Worm (Caenorhabditis elegans) whole organism, young adult: ENCODE results near the gene R02D5.6.

Source experiments
- B0336.3 ChIP-seq: fragments of 200-800 bp; sonication (Bioruptor generic); IDR thresholded peaks from 2 replicates; pipeline ENCODE4 v1.3.6; 2022; ENCODE audit warnings: missing genetic modification characterization, missing compliant biosample characterization
- C06A6.2 ChIP-seq: fragments of 200-800 bp; sonication (Bioruptor generic); conservative IDR thresholded peaks from 2 replicates; pipeline ENCODE4 v1.3.6; 2022; ENCODE audit warnings: missing genetic modification characterization, missing compliant biosample characterization
- ama-1 ChIP-seq, 3 experiments: fragments of 150-350 bp in 1 of 3; sonication (generic microtip) in 2 of 3; optimal IDR thresholded peaks; 2 replicates each; lab custom pipeline; 2014 to 2018; ENCODE audit warnings: missing biosample characterization in 2 of 3, missing genetic modification characterization in 2 of 3, missing genetic modification reagents in 2 of 3
- bed-1 ChIP-seq: fragments of 200-800 bp; sonication (Bioruptor generic); IDR thresholded peaks from 2 replicates; pipeline ENCODE4 v1.3.6; 2022; ENCODE audit warnings: missing genetic modification reagents, missing genetic modification characterization, missing compliant biosample characterization
- efl-1 ChIP-seq: fragments of 150-350 bp; optimal IDR thresholded peaks from 2 replicates; lab custom pipeline; 2014; ENCODE audit warnings: missing biosample characterization, missing genetic modification reagents, missing genetic modification characterization
- gei-17 ChIP-seq: fragments of 200-800 bp; sonication (Bioruptor generic); optimal IDR thresholded peaks from 2 replicates; lab custom pipeline; 2018; ENCODE audit warnings: mild to moderate bottlenecking, missing genetic modification characterization, missing compliant biosample characterization
- lsl-1 ChIP-seq: fragments of 200-800 bp; sonication (Bioruptor generic); optimal IDR thresholded peaks from 2 replicates; lab custom pipeline; 2018; ENCODE audit warnings: mild to moderate bottlenecking, missing genetic modification characterization, moderate library complexity, missing compliant biosample characterization
- nhr-179 ChIP-seq: sonication (generic microtip); optimal IDR thresholded peaks from 2 replicates; lab custom pipeline; 2016; ENCODE audit warnings: mild to moderate bottlenecking, missing genetic modification characterization, missing compliant biosample characterization
- pha-4 ChIP-seq: fragments of 150-350 bp; sonication (generic microtip); optimal IDR thresholded peaks from 2 replicates; lab custom pipeline; 2014; ENCODE audit warnings: missing biosample characterization, missing genetic modification reagents, missing genetic modification characterization
- snpc-4 ChIP-seq, 5 experiments: fragments of 150-350 bp in 1 of 5; sonication (generic microtip) in 4 of 5; optimal IDR thresholded peaks; 2 replicates each; lab custom pipeline; 2014 to 2018; ENCODE audit warnings: missing genetic modification characterization in 5 of 5, missing biosample characterization in 3 of 5, antibody characterized with exemption in 2 of 5, mild to moderate bottlenecking in 2 of 5, missing compliant biosample characterization in 2 of 5, missing genotype in 2 of 5, moderate library complexity in 2 of 5, missing genetic modification reagents in 1 of 5
- somi-1 ChIP-seq: fragments of 200-800 bp; sonication (Bioruptor generic); optimal IDR thresholded peaks from 2 replicates; lab custom pipeline; 2018; ENCODE audit warnings: mild to moderate bottlenecking, missing genetic modification characterization, missing compliant biosample characterization
- zfh-2 ChIP-seq: fragments of 200-800 bp; sonication (Bioruptor generic); conservative IDR thresholded peaks from 2 replicates; pipeline ENCODE4 v1.3.6; 2022; ENCODE audit warnings: missing genetic modification reagents, missing genetic modification characterization, missing compliant biosample characterization

DNA sequence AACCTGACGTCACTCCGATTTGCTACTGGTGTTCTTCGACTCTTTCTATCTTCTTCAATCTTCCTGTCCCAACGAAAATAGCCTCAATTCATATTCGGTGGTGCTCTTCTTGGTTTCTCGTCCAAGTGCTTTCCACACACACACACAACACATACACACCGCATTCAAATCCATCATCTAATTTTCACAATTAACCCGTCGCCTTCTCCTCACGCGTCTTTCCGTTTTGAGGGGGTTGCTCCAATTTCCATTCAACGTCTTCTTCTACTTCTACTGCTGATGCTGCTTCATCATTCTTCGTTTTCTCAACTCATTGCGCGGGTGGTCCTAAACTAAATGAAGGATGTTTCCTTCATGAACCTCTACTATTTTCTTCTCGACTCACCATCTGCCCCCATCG, 26.8 kb downstream of the R02D5.6 start:
- no peak for TF ChIP-seq C06A6.2 (GFP tag; lab: Robert Waterston, UW)
- TF ChIP-seq somi-1 (GFP tag; lab: Kevin White, UChicago): no peak
- TF ChIP-seq ama-1 (optimal IDR thresholded peaks at IDR 0.05; lab: Kevin White, UChicago): no peak
- TF ChIP-seq ama-1 (GFP tag; optimal IDR thresholded peaks at IDR 0.05; lab: Kevin White, UChicago): no peak
- TF ChIP-seq gei-17 (GFP tag; lab: Kevin White, UChicago): no peak
- no peak for TF ChIP-seq snpc-4 (GFP tag; optimal IDR thresholded peaks at IDR 0.05; lab: Kevin White, UChicago)
- no peak for TF ChIP-seq snpc-4 (tag; optimal IDR thresholded peaks at IDR 0.05; lab: Kevin White, UChicago)
- TF ChIP-seq B0336.3: no peak
- TF ChIP-seq zfh-2 (GFP tag; lab: Robert Waterston, UW): no peak
- no peak for TF ChIP-seq bed-1 (GFP tag; lab: Robert Waterston, UW)
- TF ChIP-seq lsl-1 (GFP tag; lab: Kevin White, UChicago): no peak
- no peak for TF ChIP-seq nhr-179 (tag; lab: Kevin White, UChicago)
- no peak for TF ChIP-seq pha-4
- no peak for TF ChIP-seq efl-1 (GFP tag; lab: Kevin White, UChicago)
